Worm (Caenorhabditis elegans) whole organism, mixed stage, embryonic: ENCODE results near the gene C42D4.18.

Experiments
- ceh-39 ChIP-seq: fragments of 150-350 bp; optimal IDR thresholded peaks from 2 replicates; lab custom pipeline; 2014; ENCODE audit warnings: missing biosample characterization, missing genetic modification characterization
- ces-1 ChIP-seq: fragments of 150-350 bp; optimal IDR thresholded peaks from 2 replicates; lab custom pipeline; 2014; ENCODE audit warnings: missing biosample characterization, missing genetic modification reagents, missing genetic modification characterization
- elt-1 ChIP-seq: sonication (generic microtip); optimal IDR thresholded peaks from 2 replicates; lab custom pipeline; 2017; ENCODE audit warnings: missing genetic modification characterization, mild to moderate bottlenecking, missing compliant biosample characterization, antibody characterized with exemption, moderate library complexity, borderline replicate concordance; ENCODE audit not compliant: insufficient read depth
- elt-3 ChIP-seq: fragments of 150-350 bp; optimal IDR thresholded peaks from 2 replicates; lab custom pipeline; 2014; ENCODE audit warnings: missing biosample characterization, missing genetic modification characterization
- ham-2 ChIP-seq: fragments of 200-800 bp; sonication (Bioruptor generic); optimal IDR thresholded peaks from 2 replicates; lab custom pipeline; 2018; ENCODE audit warnings: mild to moderate bottlenecking, missing genetic modification characterization, missing compliant biosample characterization
- lsy-2 ChIP-seq: fragments of 150-350 bp; optimal IDR thresholded peaks from 2 replicates; lab custom pipeline; 2014; ENCODE audit warnings: missing biosample characterization, missing genetic modification characterization
- mab-5 ChIP-seq: fragments of 150-350 bp; optimal IDR thresholded peaks from 2 replicates; lab custom pipeline; 2014; ENCODE audit warnings: missing biosample characterization, missing genetic modification characterization
- nhr-28 ChIP-seq: fragments of 150-350 bp; optimal IDR thresholded peaks from 2 replicates; lab custom pipeline; 2014; ENCODE audit warnings: missing biosample characterization, missing genetic modification characterization
- sptf-1 ChIP-seq: sonication (generic microtip); optimal IDR thresholded peaks from 2 replicates; lab custom pipeline; 2017; ENCODE audit warnings: mild to moderate bottlenecking, missing genetic modification characterization, moderate library complexity, missing compliant biosample characterization
- unc-62 ChIP-seq: fragments of 150-350 bp; optimal IDR thresholded peaks from 2 replicates; lab custom pipeline; 2014; ENCODE audit warnings: missing biosample characterization, missing genetic modification reagents, missing genetic modification characterization

- TF ChIP-seq lsy-2 (tag; lab: Kevin White, UChicago) (no peak), elt-3 (no peak), mab-5 (tag; lab: Kevin White, UChicago) (no peak), elt-1 (tag; lab: Kevin White, UChicago) (no peak), unc-62 (GFP tag; lab: Kevin White, UChicago) (no peak), ham-2 (GFP tag; lab: Kevin White, UChicago) (no peak), sptf-1 (no peak), nhr-28 (tag; lab: Kevin White, UChicago) (no peak), ces-1 (GFP tag; lab: Kevin White, UChicago) (no peak), ceh-39 (tag; lab: Kevin White, UChicago) (no peak)
Measured at ce11 chrIV:7196853-7197252, 30.3 kb downstream of the C42D4.18 start, which contains the start of gene unc-8.
